1 fruit fly cellular context compared by ENCODE assay signal in the genomic region with DNA sequence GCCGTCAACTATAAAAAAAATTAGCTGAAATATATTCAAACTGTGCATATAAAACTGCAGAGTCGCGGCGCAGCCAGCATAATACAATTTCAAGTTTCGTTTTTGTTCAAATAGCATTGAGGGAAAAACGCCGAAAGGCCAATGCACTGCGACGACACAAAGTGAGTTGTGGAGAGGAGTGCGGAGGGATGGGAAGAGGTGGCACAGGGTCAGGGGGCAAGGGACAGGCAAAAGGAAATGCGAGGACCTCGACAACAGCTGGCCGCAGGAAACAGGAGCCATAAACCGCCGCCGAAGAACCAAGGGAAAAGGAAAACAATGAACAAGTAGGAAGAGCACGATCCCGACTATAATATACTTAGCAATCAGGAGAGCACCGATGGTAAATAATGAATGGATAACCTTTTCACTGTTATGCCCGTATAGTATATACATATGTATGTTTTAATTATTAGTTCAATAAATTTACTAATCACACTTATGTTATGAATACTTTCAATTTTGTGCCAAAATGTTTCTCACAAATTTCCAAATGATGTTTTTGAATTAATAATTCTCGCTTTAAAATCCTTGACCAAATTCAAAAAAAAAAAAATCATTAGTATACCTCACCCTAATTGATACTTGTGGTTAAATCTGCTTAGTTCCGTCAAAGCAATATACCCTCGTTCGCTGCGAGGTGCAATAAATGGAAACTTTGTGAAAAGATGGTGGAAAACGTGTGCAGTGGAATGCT.
TF ChIP-seq lines count a peak whose summit lies in the region.

No protein-coding gene starts in this region.

TF ChIP-seq in whole organism, embryonic, 481 proteins besides CTCF, POLR2A, EP300 and RAD21 (continued from another document and continues in another):
- TF ChIP-seq nmo (GFP tag; optimal IDR thresholded peaks at IDR 0.05; lab: Kevin White, UChicago) (peak; percentile 69), CG30020 (tag; optimal IDR thresholded peaks at IDR 0.05; lab: Kevin White, UChicago) (no peak), sens (GFP tag; lab: Kevin White, UChicago) (peak; percentile 90), NC2β (GFP tag; optimal IDR thresholded peaks at IDR 0.05; lab: Kevin White, UChicago) (no peak), CG10274 (GFP tag; optimal IDR thresholded peaks at IDR 0.05; lab: Kevin White, UChicago) (no peak), Tbp (GFP tag; optimal IDR thresholded peaks at IDR 0.05; lab: Kevin White, UChicago) (no peak), CG2712 (tag; optimal IDR thresholded peaks at IDR 0.05; lab: Kevin White, UChicago) (peak; percentile 55), ATbp (GFP tag; optimal IDR thresholded peaks at IDR 0.05; lab: Kevin White, UChicago) (no peak), slbo (GFP tag; IDR thresholded peaks at IDR 0.05; lab: Robert Waterston, UW) (no peak), Dip2 (GFP tag; IDR thresholded peaks at IDR 0.05; lab: Robert Waterston, UW) (no peak), CG10366 (GFP tag; IDR thresholded peaks at IDR 0.05; lab: Robert Waterston, UW) (no peak), CG12104 (GFP tag; optimal IDR thresholded peaks at IDR 0.05; lab: Kevin White, UChicago) (no peak), kay (GFP tag; optimal IDR thresholded peaks at IDR 0.05; lab: Kevin White, UChicago) (no peak), CG4404 (GFP tag; IDR thresholded peaks at IDR 0.05; lab: Robert Waterston, UW) (no peak), CG6791 (GFP tag; IDR thresholded peaks at IDR 0.05; lab: Robert Waterston, UW; ENCODE audit: partially characterized antibody) (no peak), CHES-1-like (GFP tag; optimal IDR thresholded peaks at IDR 0.05; lab: Kevin White, UChicago) (peak; percentile 9), CG12299 (tag; optimal IDR thresholded peaks at IDR 0.05; lab: Kevin White, UChicago) (no peak), fu2 (GFP tag; optimal IDR thresholded peaks at IDR 0.05; lab: Kevin White, UChicago) (no peak), cato (GFP tag; optimal IDR thresholded peaks at IDR 0.05; lab: Kevin White, UChicago; ENCODE audit: borderline replicate concordance) (no peak), Hr3 (GFP tag; optimal IDR thresholded peaks at IDR 0.05; lab: Kevin White, UChicago) (peak; percentile 23), CG3847 (GFP tag; IDR thresholded peaks at IDR 0.05; lab: Robert Waterston, UW) (no peak), inv (GFP tag; IDR thresholded peaks at IDR 0.05; lab: Robert Waterston, UW; ENCODE audit: partially characterized antibody) (no peak), Taf1 (GFP tag; IDR thresholded peaks at IDR 0.05; lab: Robert Waterston, UW) (no peak), Six4 (GFP tag; optimal IDR thresholded peaks at IDR 0.05; lab: Kevin White, UChicago) (no peak), trh (GFP tag; optimal IDR thresholded peaks at IDR 0.05; lab: Kevin White, UChicago) (no peak), HLH54F (GFP tag; optimal IDR thresholded peaks at IDR 0.05; lab: Kevin White, UChicago) (no peak), hbn (GFP tag; IDR thresholded peaks at IDR 0.05; lab: Robert Waterston, UW; ENCODE audit: partially characterized antibody) (no peak), usp (GFP tag; optimal IDR thresholded peaks at IDR 0.05; lab: Kevin White, UChicago) (no peak), Hmr (GFP tag; optimal IDR thresholded peaks at IDR 0.05; lab: Kevin White, UChicago) (no peak), az2 (GFP tag; optimal IDR thresholded peaks at IDR 0.05; lab: Kevin White, UChicago) (peak; percentile 49), nom (GFP tag; optimal IDR thresholded peaks at IDR 0.05; lab: Kevin White, UChicago) (no peak), CG3995 (GFP tag; optimal IDR thresholded peaks at IDR 0.05; lab: Kevin White, UChicago) (no peak), CG18011 (GFP tag; optimal IDR thresholded peaks at IDR 0.05; lab: Kevin White, UChicago) (no peak), Hsf (GFP tag; optimal IDR thresholded peaks at IDR 0.05; lab: Kevin White, UChicago) (no peak), CG3407 (GFP tag; optimal IDR thresholded peaks at IDR 0.05; lab: Kevin White, UChicago) (no peak), kni (GFP tag; optimal IDR thresholded peaks at IDR 0.05; lab: Kevin White, UChicago) (no peak), CG1792 (GFP tag; optimal IDR thresholded peaks at IDR 0.05; lab: Kevin White, UChicago) (no peak), cad (GFP tag; optimal IDR thresholded peaks at IDR 0.05; lab: Kevin White, UChicago) (peak; percentile 70), BtbVII (GFP tag; optimal IDR thresholded peaks at IDR 0.05; lab: Kevin White, UChicago) (no peak), CG10431 (GFP tag; optimal IDR thresholded peaks at IDR 0.05; lab: Kevin White, UChicago) (no peak), Dll (GFP tag; IDR thresholded peaks at IDR 0.05; lab: Robert Waterston, UW; ENCODE audit: partially characterized antibody) (no peak), CG31224 (GFP tag; IDR thresholded peaks at IDR 0.05; lab: Robert Waterston, UW) (no peak), CG30431 (GFP tag; optimal IDR thresholded peaks at IDR 0.05; lab: Kevin White, UChicago) (peak; percentile 12), CG4282 (GFP tag; optimal IDR thresholded peaks at IDR 0.05; lab: Kevin White, UChicago) (no peak), Med (GFP tag; lab: Kevin White, UChicago) (peak; percentile 55), Hand (GFP tag; optimal IDR thresholded peaks at IDR 0.05; lab: Kevin White, UChicago) (no peak), bab2 (GFP tag; optimal IDR thresholded peaks at IDR 0.05; lab: Kevin White, UChicago) (no peak), br (optimal IDR thresholded peaks at IDR 0.05; lab: Kevin White, UChicago) (no peak), CG17328 (GFP tag; IDR thresholded peaks at IDR 0.05; lab: Robert Waterston, UW) (0 out of 2 replicates have a peak, but pooled peaks have one; percentile 25), shn (GFP tag; optimal IDR thresholded peaks at IDR 0.05; lab: Kevin White, UChicago) (no peak), CG32532 (GFP tag; IDR thresholded peaks at IDR 0.05; lab: Robert Waterston, UW) (no peak), lmd (GFP tag; IDR thresholded peaks at IDR 0.05; lab: Robert Waterston, UW) (no peak), hkb (optimal IDR thresholded peaks at IDR 0.05; lab: Kevin White, UChicago) (no peak), hkb (GFP tag; IDR thresholded peaks at IDR 0.05; lab: Robert Waterston, UW) (no peak), nerfin-2 (GFP tag; IDR thresholded peaks at IDR 0.05; lab: Robert Waterston, UW; ENCODE audit: partially characterized antibody) (no peak), pfk (GFP tag; optimal IDR thresholded peaks at IDR 0.05; lab: Kevin White, UChicago) (no peak), CG17912 (GFP tag; optimal IDR thresholded peaks at IDR 0.05; lab: Kevin White, UChicago) (no peak), chif (GFP tag; optimal IDR thresholded peaks at IDR 0.05; lab: Kevin White, UChicago) (peak in 1 of 2 experiments; percentile 19), fd3F (GFP tag; optimal IDR thresholded peaks at IDR 0.05; lab: Kevin White, UChicago) (no peak), Mad (GFP tag; optimal IDR thresholded peaks at IDR 0.05; lab: Kevin White, UChicago) (no peak), CG16863 (GFP tag; optimal IDR thresholded peaks at IDR 0.05; lab: Kevin White, UChicago) (peak; percentile 16), sug (tag; optimal IDR thresholded peaks at IDR 0.05; lab: Kevin White, UChicago) (no peak), CG8478 (optimal IDR thresholded peaks at IDR 0.05; lab: Kevin White, UChicago) (no peak), cas (GFP tag; IDR thresholded peaks at IDR 0.05; lab: Robert Waterston, UW) (no peak), kah (GFP tag; optimal IDR thresholded peaks at IDR 0.05; lab: Kevin White, UChicago) (no peak), zfh2 (GFP tag; optimal IDR thresholded peaks at IDR 0.05; lab: Kevin White, UChicago) (no peak), Drgx (GFP tag; IDR thresholded peaks at IDR 0.05; lab: Robert Waterston, UW) (no peak), CG33213 (GFP tag; optimal IDR thresholded peaks at IDR 0.05; lab: Kevin White, UChicago) (no peak), CG17385 (GFP tag; optimal IDR thresholded peaks at IDR 0.05; lab: Kevin White, UChicago) (no peak), HLHmδ (GFP tag; optimal IDR thresholded peaks at IDR 0.05; lab: Kevin White, UChicago) (no peak), CG7357 (GFP tag; IDR thresholded peaks at IDR 0.05; lab: Robert Waterston, UW) (no peak), CG18599 (GFP tag; optimal IDR thresholded peaks at IDR 0.05; lab: Kevin White, UChicago) (no peak), Hmx (GFP tag; optimal IDR thresholded peaks at IDR 0.05; lab: Kevin White, UChicago) (no peak), Sry-β (GFP tag; optimal IDR thresholded peaks at IDR 0.05; lab: Kevin White, UChicago) (no peak), Lim3 (GFP tag; IDR thresholded peaks at IDR 0.05; lab: Robert Waterston, UW) (no peak), C15 (GFP tag; IDR thresholded peaks at IDR 0.05; lab: Robert Waterston, UW) (no peak), CG9876 (GFP tag; optimal IDR thresholded peaks at IDR 0.05; lab: Kevin White, UChicago) (no peak), CG7987 (GFP tag; optimal IDR thresholded peaks at IDR 0.05; lab: Kevin White, UChicago) (no peak), Eip74EF (GFP tag; optimal IDR thresholded peaks at IDR 0.05; lab: Kevin White, UChicago) (no peak), CG12071 (GFP tag; optimal IDR thresholded peaks at IDR 0.05; lab: Kevin White, UChicago) (no peak), gsb (GFP tag; IDR thresholded peaks at IDR 0.05; lab: Robert Waterston, UW) (no peak), CG5180 (GFP tag; optimal IDR thresholded peaks at IDR 0.05; lab: Kevin White, UChicago) (no peak), CG8924 (tag; optimal IDR thresholded peaks at IDR 0.05; lab: Kevin White, UChicago) (no peak), CG12659 (GFP tag; optimal IDR thresholded peaks at IDR 0.05; lab: Kevin White, UChicago) (no peak), CG9932 (GFP tag; IDR thresholded peaks at IDR 0.05; lab: Robert Waterston, UW) (no peak), bbx (GFP tag; IDR thresholded peaks at IDR 0.05; lab: Robert Waterston, UW; ENCODE audit: partially characterized antibody) (no peak), CG11093 (GFP tag; IDR thresholded peaks at IDR 0.05; lab: Robert Waterston, UW) (no peak), pan (optimal IDR thresholded peaks at IDR 0.05; lab: Kevin White, UChicago) (peak in 1 of 2 experiments; percentile 73), pan (GFP tag; optimal IDR thresholded peaks at IDR 0.05 in 1 of 2, IDR thresholded peaks at IDR 0.05 in 1 of 2) (no peak), ttk (GFP tag; IDR thresholded peaks at IDR 0.05; lab: Robert Waterston, UW) (no peak), CG7745 (tag; optimal IDR thresholded peaks at IDR 0.05; lab: Kevin White, UChicago) (no peak), twi (tag; optimal IDR thresholded peaks at IDR 0.05; lab: Kevin White, UChicago) (no peak), CG14441 (GFP tag; IDR thresholded peaks at IDR 0.05; lab: Robert Waterston, UW) (no peak), luna (GFP tag; optimal IDR thresholded peaks at IDR 0.05; lab: Kevin White, UChicago) (no peak), gem (tag; optimal IDR thresholded peaks at IDR 0.05; lab: Kevin White, UChicago) (peak; percentile 78), tna (GFP tag; IDR thresholded peaks at IDR 0.05; lab: Robert Waterston, UW; ENCODE audit: partially characterized antibody) (no peak), Sin3A (optimal IDR thresholded peaks at IDR 0.05; lab: Kevin White, UChicago) (no peak), CG11247 (GFP tag; IDR thresholded peaks at IDR 0.05; lab: Robert Waterston, UW) (no peak), ftz-f1 (GFP tag; optimal IDR thresholded peaks at IDR 0.05; lab: Kevin White, UChicago) (no peak), zfh1 (GFP tag; IDR thresholded peaks at IDR 0.05; lab: Robert Waterston, UW) (no peak), CG7786 (GFP tag; optimal IDR thresholded peaks at IDR 0.05; lab: Kevin White, UChicago) (no peak), wdn (GFP tag; IDR thresholded peaks at IDR 0.05; lab: Robert Waterston, UW) (no peak), CG15479 (GFP tag; optimal IDR thresholded peaks at IDR 0.05; lab: Kevin White, UChicago) (no peak), CG9437 (GFP tag; optimal IDR thresholded peaks at IDR 0.05; lab: Kevin White, UChicago) (no peak), ase (GFP tag; IDR thresholded peaks at IDR 0.05; lab: Robert Waterston, UW) (no peak), CG17612 (GFP tag; IDR thresholded peaks at IDR 0.05; lab: Robert Waterston, UW) (no peak), eve (GFP tag; optimal IDR thresholded peaks at IDR 0.05; lab: Kevin White, UChicago) (peak; percentile 21 to 82), stc (GFP tag; IDR thresholded peaks at IDR 0.05; lab: Robert Waterston, UW) (no peak), chm (GFP tag; IDR thresholded peaks at IDR 0.05; lab: Robert Waterston, UW) (no peak), CG1832 (GFP tag; optimal IDR thresholded peaks at IDR 0.05; lab: Kevin White, UChicago) (no peak), Dad (GFP tag; optimal IDR thresholded peaks at IDR 0.05; lab: Kevin White, UChicago) (no peak), ap (GFP tag; IDR thresholded peaks at IDR 0.05; lab: Robert Waterston, UW) (no peak), CG18619 (GFP tag; optimal IDR thresholded peaks at IDR 0.05; lab: Kevin White, UChicago) (no peak), aop (GFP tag; IDR thresholded peaks at IDR 0.05; lab: Robert Waterston, UW) (peak; percentile 48; the same call in 1 of the 2 replicates), tin (GFP tag; optimal IDR thresholded peaks at IDR 0.05; lab: Kevin White, UChicago) (no peak), fd64A (GFP tag; optimal IDR thresholded peaks at IDR 0.05; lab: Kevin White, UChicago) (no peak), CG17359 (tag; optimal IDR thresholded peaks at IDR 0.05; lab: Kevin White, UChicago) (no peak), CG12219 (GFP tag; optimal IDR thresholded peaks at IDR 0.05; lab: Kevin White, UChicago) (no peak), tio (GFP tag; optimal IDR thresholded peaks at IDR 0.05; lab: Kevin White, UChicago) (peak; percentile 71), Dfd (GFP tag; optimal IDR thresholded peaks at IDR 0.05; lab: Kevin White, UChicago) (no peak), GATAe (GFP tag; conservative IDR thresholded peaks at IDR 0.05; lab: Robert Waterston, UW) (no peak), CG3065 (GFP tag; optimal IDR thresholded peaks at IDR 0.05; lab: Kevin White, UChicago) (no peak), Lpt (GFP tag; optimal IDR thresholded peaks at IDR 0.05; lab: Kevin White, UChicago) (no peak), peb (GFP tag; IDR thresholded peaks at IDR 0.05; lab: Robert Waterston, UW) (no peak), crol (GFP tag; IDR thresholded peaks at IDR 0.05; lab: Robert Waterston, UW) (peak; percentile 96), crc (GFP tag; optimal IDR thresholded peaks at IDR 0.05; lab: Kevin White, UChicago) (no peak), so (GFP tag; IDR thresholded peaks at IDR 0.05; lab: Robert Waterston, UW) (no peak), gcm2 (GFP tag; optimal IDR thresholded peaks at IDR 0.05; lab: Kevin White, UChicago) (no peak), cg (GFP tag; optimal IDR thresholded peaks at IDR 0.05; lab: Kevin White, UChicago) (no peak), CG6254 (GFP tag; optimal IDR thresholded peaks at IDR 0.05; lab: Kevin White, UChicago) (no peak), Spps (tag; optimal IDR thresholded peaks at IDR 0.05; lab: Kevin White, UChicago) (no peak)
